Fruit fly (Drosophila melanogaster): Measurements from ENCODE around the gene cona.

Gene cona

dm6 chr3R:18412279-18413214 is 26.9 kb downstream of the cona start, which contains the start of gene CG31122:
TSS of gene CG31122 (minus strand) at chr3R:18412874.
- TF ChIP-seq CG14711 (tag; optimal IDR thresholded peaks at IDR 0.05) (peak; percentile 73), kay (GFP tag; ENCODE audit: borderline replicate concordance) (no peak), CG33017 (tag; optimal IDR thresholded peaks at IDR 0.05) (no peak), CG7101 (tag; optimal IDR thresholded peaks at IDR 0.05) (peak; percentile 11), cic (GFP tag; optimal IDR thresholded peaks at IDR 0.05) (no peak), Crg-1 (GFP tag; optimal IDR thresholded peaks at IDR 0.05) (no peak), Mnt (GFP tag; optimal IDR thresholded peaks at IDR 0.05) (peak; percentile 51), tj (GFP tag; optimal IDR thresholded peaks at IDR 0.05) (peak; percentile 40), toe (GFP tag; optimal IDR thresholded peaks at IDR 0.05) (peak; percentile 74), pad (GFP tag; optimal IDR thresholded peaks at IDR 0.05) (peak; percentile 35), CG12768 (GFP tag; optimal IDR thresholded peaks at IDR 0.05) (peak; percentile 29), Hr96 (GFP tag; optimal IDR thresholded peaks at IDR 0.05) (peak; percentile 66), cnc (optimal IDR thresholded peaks at IDR 0.05) (no peak), ovo (GFP tag; optimal IDR thresholded peaks at IDR 0.05) (peak; percentile 30), CG7045 (GFP tag; optimal IDR thresholded peaks at IDR 0.05) (peak; percentile 20), Clk (GFP tag; optimal IDR thresholded peaks at IDR 0.05) (peak; percentile 10), CG11617 (GFP tag; optimal IDR thresholded peaks at IDR 0.05) (peak; percentile 52), CG1620 (GFP tag; optimal IDR thresholded peaks at IDR 0.05) (peak; percentile 37), CG5204 (GFP tag; optimal IDR thresholded peaks at IDR 0.05) (no peak), bab1 (GFP tag; optimal IDR thresholded peaks at IDR 0.05) (no peak)

DNA sequence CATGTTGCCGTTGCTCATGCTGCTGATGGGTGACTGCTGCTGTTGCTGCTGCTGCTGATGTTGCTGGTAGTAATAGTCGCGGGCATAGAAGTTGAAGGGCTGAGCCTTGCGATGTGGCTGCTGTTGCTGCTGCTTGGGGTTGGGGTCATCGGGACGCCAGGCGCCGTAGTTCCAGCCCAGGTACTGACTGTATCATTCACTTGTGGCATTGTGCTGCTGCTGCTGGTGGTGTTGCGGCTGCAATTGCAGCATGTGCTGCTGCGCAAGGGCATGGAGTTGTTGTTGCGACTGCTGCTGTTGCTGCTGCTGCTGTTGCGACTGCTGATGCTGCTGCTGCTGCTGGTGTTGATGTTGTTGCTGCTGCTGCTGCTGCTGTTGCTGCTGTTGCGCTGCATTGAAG is 36.8 kb downstream of the cona start:
- TF ChIP-seq tj (GFP tag; optimal IDR thresholded peaks at IDR 0.05) (no peak), kay (GFP tag; ENCODE audit: borderline replicate concordance) (no peak), cic (GFP tag; optimal IDR thresholded peaks at IDR 0.05) (no peak), CG7045 (GFP tag; optimal IDR thresholded peaks at IDR 0.05) (no peak), CG11617 (GFP tag; optimal IDR thresholded peaks at IDR 0.05) (no peak), toe (GFP tag; optimal IDR thresholded peaks at IDR 0.05) (no peak), bab1 (GFP tag; optimal IDR thresholded peaks at IDR 0.05) (no peak), cnc (optimal IDR thresholded peaks at IDR 0.05) (no peak), Crg-1 (GFP tag; optimal IDR thresholded peaks at IDR 0.05) (no peak), CG7101 (tag; optimal IDR thresholded peaks at IDR 0.05) (no peak), Mnt (GFP tag; optimal IDR thresholded peaks at IDR 0.05) (no peak), ovo (GFP tag; optimal IDR thresholded peaks at IDR 0.05) (no peak), CG5204 (GFP tag; optimal IDR thresholded peaks at IDR 0.05) (no peak), CG33017 (tag; optimal IDR thresholded peaks at IDR 0.05) (no peak), CG14711 (tag; optimal IDR thresholded peaks at IDR 0.05) (no peak)

dm6 chr3R:18423352-18423751 is 37.7 kb downstream of the cona start:
- peak; percentile 59 for TF ChIP-seq kay (GFP tag; ENCODE audit: borderline replicate concordance)
- TF ChIP-seq Hr96 (GFP tag; optimal IDR thresholded peaks at IDR 0.05), result no peak

- TF ChIP-seq Crg-1 (GFP tag; optimal IDR thresholded peaks at IDR 0.05) (no peak), toe (GFP tag; optimal IDR thresholded peaks at IDR 0.05) (no peak), CG11617 (GFP tag; optimal IDR thresholded peaks at IDR 0.05) (no peak), Mnt (GFP tag; optimal IDR thresholded peaks at IDR 0.05) (no peak), cic (GFP tag; optimal IDR thresholded peaks at IDR 0.05) (no peak), tj (GFP tag; optimal IDR thresholded peaks at IDR 0.05) (no peak), CG33017 (tag; optimal IDR thresholded peaks at IDR 0.05) (no peak), ovo (GFP tag; optimal IDR thresholded peaks at IDR 0.05) (no peak), CG1620 (GFP tag; optimal IDR thresholded peaks at IDR 0.05) (no peak), CG7045 (GFP tag; optimal IDR thresholded peaks at IDR 0.05) (no peak), CG7101 (tag; optimal IDR thresholded peaks at IDR 0.05) (no peak), cnc (optimal IDR thresholded peaks at IDR 0.05) (no peak), CG12768 (GFP tag; optimal IDR thresholded peaks at IDR 0.05) (no peak), CG5204 (GFP tag; optimal IDR thresholded peaks at IDR 0.05) (no peak), Clk (GFP tag; optimal IDR thresholded peaks at IDR 0.05) (no peak), CG14711 (tag; optimal IDR thresholded peaks at IDR 0.05) (no peak), kay (GFP tag; ENCODE audit: borderline replicate concordance) (no peak)
Observed at dm6 chr3R:18432905-18433304, 47.3 kb downstream of the cona start.

All from whole organism, adult.